Fruit fly (Drosophila melanogaster): ENCODE measurements around the gene RpS3.

dm6 chr3R:23347432-23348305 lies 10.9 kb upstream of the RpS3 start, which contains the start of gene PolE1:
- TF ChIP-seq br (GFP tag; optimal IDR thresholded peaks at IDR 0.05), result no peak
- no peak for TF ChIP-seq CrebA (GFP tag; optimal IDR thresholded peaks at IDR 0.05; ENCODE audit: borderline replicate concordance)
- TF ChIP-seq woc (GFP tag; optimal IDR thresholded peaks at IDR 0.05), result no peak

Data from whole organism, wandering third instar larva.